Fruit fly (Drosophila melanogaster) whole organism, embryonic: Measurements from ENCODE around the gene CG15201.

Experiments
- Abd-B ChIP-seq: fragments of 200-800 bp; sonication (Bioruptor generic); optimal IDR thresholded peaks from 2 replicates; lab custom pipeline; 2018; ENCODE audit warnings: missing biosample characterization, mild to moderate bottlenecking, missing genetic modification characterization, moderate library complexity
- CG10209 ChIP-seq: fragments of 200-800 bp; sonication (Bioruptor generic); optimal IDR thresholded peaks from 3 replicates; lab custom pipeline; 2017; ENCODE audit warnings: missing biosample characterization, mild to moderate bottlenecking, missing genetic modification characterization, missing genetic modification reagents
- CG10366 ChIP-seq: fragments of 200-800 bp; sonication (Bioruptor generic); IDR thresholded peaks from 2 replicates; pipeline ENCODE4 v1.3.6; 2022; ENCODE audit warnings: missing biosample characterization, missing genetic modification characterization
- CG10654 ChIP-seq: fragments of 200-800 bp; sonication (Bioruptor generic); optimal IDR thresholded peaks from 2 replicates; lab custom pipeline; 2016; ENCODE audit warnings: missing biosample characterization, missing genetic modification characterization
- CG11560 ChIP-seq: fragments of 200-800 bp; sonication (Bioruptor generic); IDR thresholded peaks from 3 replicates; pipeline ENCODE4 v1.3.6; 2022; ENCODE audit warnings: missing biosample characterization, missing genetic modification characterization
- CG12391 ChIP-seq: fragments of 200-800 bp; sonication (Bioruptor generic); optimal IDR thresholded peaks from 3 replicates; lab custom pipeline; 2018; ENCODE audit warnings: missing biosample characterization, mild to moderate bottlenecking, missing genetic modification characterization, moderate library complexity
- CG13624 ChIP-seq: fragments of 200-800 bp; sonication (Bioruptor generic); optimal IDR thresholded peaks from 2 replicates; lab custom pipeline; 2016; ENCODE audit warnings: missing biosample characterization, missing genetic modification characterization
- CG14441 ChIP-seq: fragments of 200-800 bp; sonication (Bioruptor generic); IDR thresholded peaks from 2 replicates; pipeline ENCODE4 v1.3.6; 2022; ENCODE audit warnings: missing biosample characterization, missing genetic modification characterization
- CG15514 ChIP-seq: fragments of 200-800 bp; sonication (Bioruptor generic); optimal IDR thresholded peaks from 3 replicates; lab custom pipeline; 2017; ENCODE audit warnings: missing biosample characterization, missing genetic modification characterization, mild to moderate bottlenecking, moderate library complexity, missing genetic modification reagents
- CG2712 ChIP-seq: fragments of 200-800 bp; optimal IDR thresholded peaks from 3 replicates; lab custom pipeline; 2019; ENCODE audit warnings: missing biosample characterization, mild to moderate bottlenecking, missing genetic modification characterization, moderate library complexity
- CG34376 ChIP-seq: fragments of 200-800 bp; sonication (Bioruptor generic); optimal IDR thresholded peaks from 2 replicates; lab custom pipeline; 2018; ENCODE audit warnings: missing biosample characterization, mild to moderate bottlenecking, missing genetic modification characterization
- CG4617 ChIP-seq: fragments of 200-800 bp; sonication (Bioruptor generic); optimal IDR thresholded peaks from 3 replicates; lab custom pipeline; 2016; ENCODE audit warnings: missing biosample characterization, missing genetic modification characterization, borderline replicate concordance
- CG7372 ChIP-seq: fragments of 200-800 bp; sonication (Bioruptor generic); IDR thresholded peaks from 2 replicates; pipeline ENCODE4 v1.3.6; 2022; ENCODE audit warnings: missing biosample characterization, missing genetic modification characterization
- CG7963 ChIP-seq: fragments of 200-800 bp; sonication (Bioruptor generic); IDR thresholded peaks from 3 replicates; pipeline ENCODE4 v1.3.6; 2022; ENCODE audit warnings: missing biosample characterization, missing genetic modification characterization; ENCODE audit not compliant: partially characterized antibody
- CG7987 ChIP-seq: fragments of 200-800 bp; sonication (Bioruptor generic); optimal IDR thresholded peaks from 2 replicates; lab custom pipeline; 2018; ENCODE audit warnings: missing biosample characterization, mild to moderate bottlenecking, missing genetic modification characterization, moderate library complexity
- CG9797 ChIP-seq: fragments of 200-800 bp; sonication (Bioruptor generic); optimal IDR thresholded peaks from 3 replicates; lab custom pipeline; 2018; ENCODE audit warnings: missing biosample characterization, mild to moderate bottlenecking, missing genetic modification characterization
- CoRest ChIP-seq: fragments of 200-800 bp; sonication (Bioruptor generic); optimal IDR thresholded peaks from 3 replicates; lab custom pipeline; 2018; ENCODE audit warnings: missing biosample characterization, mild to moderate bottlenecking, missing genetic modification characterization, moderate library complexity
- Dref ChIP-seq: fragments of 200-800 bp; sonication (Bioruptor generic); IDR thresholded peaks from 2 replicates; pipeline ENCODE4 v1.3.6; 2022; ENCODE audit warnings: missing biosample characterization, missing genetic modification characterization
- E2f1 ChIP-seq: fragments of 200-800 bp; sonication (Bioruptor generic); IDR thresholded peaks from 2 replicates; pipeline ENCODE4 v1.3.6; 2022; ENCODE audit warnings: missing biosample characterization, missing genetic modification characterization
- MBD-R2 ChIP-seq: fragments of 200-800 bp; sonication (Bioruptor generic); IDR thresholded peaks from 2 replicates; pipeline ENCODE4 v1.3.6; 2022; ENCODE audit warnings: missing biosample characterization, missing genetic modification characterization
- MESR4 ChIP-seq: fragments of 200-800 bp; sonication (Bioruptor generic); optimal IDR thresholded peaks from 2 replicates; lab custom pipeline; 2018; ENCODE audit warnings: missing biosample characterization, mild to moderate bottlenecking, missing genetic modification characterization, moderate library complexity
- Opbp ChIP-seq: fragments of 200-800 bp; sonication (Bioruptor generic); IDR thresholded peaks from 3 replicates; pipeline ENCODE4 v1.3.6; 2022; ENCODE audit warnings: missing biosample characterization, missing genetic modification characterization; ENCODE audit not compliant: partially characterized antibody
- Scr ChIP-seq: fragments of 200-800 bp; sonication (Bioruptor generic); IDR thresholded peaks from 2 replicates; pipeline ENCODE4 v1.3.6; 2022; ENCODE audit warnings: missing biosample characterization, missing genetic modification characterization; ENCODE audit not compliant: partially characterized antibody
- dm ChIP-seq: fragments of 200-800 bp; sonication (Bioruptor generic); optimal IDR thresholded peaks from 3 replicates; lab custom pipeline; 2016; ENCODE audit warnings: missing biosample characterization, missing genetic modification characterization
- exex ChIP-seq: fragments of 200-800 bp; sonication (Bioruptor generic); optimal IDR thresholded peaks from 4 replicates; lab custom pipeline; 2018; ENCODE audit warnings: missing biosample characterization, mild to moderate bottlenecking, missing genetic modification characterization, moderate library complexity
- fu2 ChIP-seq: fragments of 200-800 bp; sonication (Bioruptor generic); optimal IDR thresholded peaks from 2 replicates; lab custom pipeline; 2016; ENCODE audit warnings: missing biosample characterization, missing genetic modification characterization
- gem ChIP-seq: fragments of 200-800 bp; sonication (Bioruptor generic); optimal IDR thresholded peaks from 2 replicates; lab custom pipeline; 2019; ENCODE audit warnings: missing biosample characterization, mild to moderate bottlenecking, missing genetic modification characterization, moderate library complexity
- gfzf ChIP-seq: fragments of 200-800 bp; sonication (Bioruptor generic); optimal IDR thresholded peaks from 2 replicates; lab custom pipeline; 2016; ENCODE audit warnings: missing biosample characterization, mild to moderate bottlenecking, missing genetic modification characterization, moderate library complexity
- grau ChIP-seq: fragments of 200-800 bp; optimal IDR thresholded peaks from 3 replicates; lab custom pipeline; 2019; ENCODE audit warnings: missing biosample characterization, mild to moderate bottlenecking, missing genetic modification characterization, moderate library complexity
- ken ChIP-seq: fragments of 200-800 bp; sonication (Bioruptor generic); IDR thresholded peaks from 3 replicates; pipeline ENCODE4 v1.3.6; 2022; ENCODE audit warnings: missing biosample characterization, missing genetic modification characterization
- knrl ChIP-seq: fragments of 200-800 bp; sonication (Bioruptor generic); IDR thresholded peaks from 3 replicates; pipeline ENCODE4 v1.3.6; 2022; ENCODE audit warnings: missing biosample characterization, missing genetic modification characterization; ENCODE audit not compliant: partially characterized antibody
- lab ChIP-seq: fragments of 200-800 bp; sonication (Bioruptor generic); optimal IDR thresholded peaks from 3 replicates; lab custom pipeline; 2017; ENCODE audit warnings: missing biosample characterization, missing genetic modification characterization, mild to moderate bottlenecking, moderate library complexity, missing genetic modification reagents
- lola ChIP-seq, 3 experiments: fragments of >200 bp in 2 of 3; fragments of 200-800 bp in 1 of 3; sonication (Bioruptor generic) in 1 of 3; optimal IDR thresholded peaks; 2 replicates each; lab custom pipeline; 2017 to 2019; ENCODE audit warnings: missing biosample characterization in 3 of 3, missing genetic modification characterization in 3 of 3, mild to moderate bottlenecking in 1 of 3, moderate library complexity in 1 of 3
- nmo ChIP-seq: fragments of 200-800 bp; sonication (Bioruptor generic); optimal IDR thresholded peaks from 2 replicates; lab custom pipeline; 2018; ENCODE audit warnings: missing biosample characterization, mild to moderate bottlenecking, missing genetic modification characterization, moderate library complexity
- oc ChIP-seq: fragments of 200-800 bp; sonication (Bioruptor generic); optimal IDR thresholded peaks from 2 replicates; lab custom pipeline; 2018; ENCODE audit warnings: missing biosample characterization, mild to moderate bottlenecking, missing genetic modification characterization, moderate library complexity
- prd ChIP-seq, 3 experiments: fragments of >200 bp in 2 of 3; fragments of 200-800 bp in 1 of 3; sonication (Bioruptor generic) in 1 of 3; optimal IDR thresholded peaks in 2 of 3; IDR thresholded peaks in 1 of 3; 2 replicates in 2 of 3; 3 replicates in 1 of 3; pipeline versions ENCODE4 v1.3.6 to Lab custom; 2017 to 2022; ENCODE audit warnings: missing biosample characterization in 1 of 3, missing genetic modification characterization in 1 of 3
- row ChIP-seq: fragments of 200-800 bp; sonication (Bioruptor generic); IDR thresholded peaks from 3 replicates; pipeline ENCODE4 v1.3.6; 2022; ENCODE audit warnings: missing biosample characterization, missing genetic modification characterization
- scrt ChIP-seq: fragments of 200-800 bp; sonication (Bioruptor generic); optimal IDR thresholded peaks from 2 replicates; lab custom pipeline; 2018; ENCODE audit warnings: missing biosample characterization, mild to moderate bottlenecking, missing genetic modification characterization, moderate library complexity
- sens ChIP-seq: fragments of 200-800 bp; sonication (Bioruptor generic); peaks from one replicate; lab custom pipeline; 2016; ENCODE audit warnings: missing biosample characterization, missing genetic modification characterization
- so ChIP-seq: fragments of 200-800 bp; sonication (Bioruptor generic); IDR thresholded peaks from 3 replicates; pipeline ENCODE4 v1.3.6; 2022; ENCODE audit warnings: missing biosample characterization, missing genetic modification characterization
- sob ChIP-seq: fragments of 200-800 bp; sonication (Bioruptor generic); IDR thresholded peaks from 2 replicates; pipeline ENCODE4 v1.3.6; 2022; ENCODE audit warnings: missing biosample characterization, missing genetic modification characterization
- ssp ChIP-seq: fragments of 200-800 bp; sonication (Bioruptor generic); IDR thresholded peaks from 2 replicates; pipeline ENCODE4 v1.3.6; 2022; ENCODE audit warnings: missing biosample characterization, missing genetic modification characterization
- unc-4 ChIP-seq: fragments of 200-800 bp; sonication (Bioruptor generic); IDR thresholded peaks from 2 replicates; pipeline ENCODE4 v1.3.6; 2022; ENCODE audit warnings: missing biosample characterization, missing genetic modification characterization; ENCODE audit not compliant: partially characterized antibody
- z ChIP-seq: fragments of 200-800 bp; sonication (Bioruptor generic); IDR thresholded peaks from 3 replicates; pipeline ENCODE4 v1.3.6; 2022; ENCODE audit warnings: missing biosample characterization, missing genetic modification characterization
- zen2 ChIP-seq: fragments of 200-800 bp; sonication (Bioruptor generic); IDR thresholded peaks from 3 replicates; pipeline ENCODE4 v1.3.6; 2022; ENCODE audit warnings: missing biosample characterization, missing genetic modification characterization; ENCODE audit not compliant: partially characterized antibody
- zfh2 ChIP-seq: fragments of 200-800 bp; sonication (Bioruptor generic); optimal IDR thresholded peaks from 2 replicates; lab custom pipeline; 2016; ENCODE audit warnings: missing biosample characterization, missing genetic modification characterization

CG15201 gene

DNA sequence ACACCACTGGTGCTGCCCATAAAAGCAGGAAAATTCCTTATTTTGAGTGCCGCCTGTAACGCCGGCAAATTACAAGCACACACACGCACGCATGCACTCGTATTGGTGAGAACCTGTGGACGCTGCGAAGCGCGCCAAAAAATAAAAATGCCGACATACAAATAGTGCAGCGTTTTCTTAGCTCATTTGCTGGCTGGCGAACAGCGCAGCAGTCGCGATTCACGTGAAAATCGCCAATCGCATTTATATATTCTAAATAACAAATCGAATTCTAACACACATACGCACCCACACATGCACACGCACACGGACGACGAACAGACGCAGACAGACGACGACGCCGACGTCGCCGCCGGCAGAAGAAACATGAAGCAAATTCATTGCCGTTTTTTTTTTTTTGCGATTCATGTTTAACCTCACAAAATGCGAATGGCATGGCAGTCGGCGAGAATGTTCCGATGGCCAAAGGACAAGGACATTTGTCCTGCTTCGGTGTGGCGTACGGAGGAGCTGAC is 3.7 kb downstream of the CG15201 start (continued):
- TF ChIP-seq CG11560 (tag; lab: Robert Waterston, UW) = no peak
- peak; percentile 68 for TF ChIP-seq dm (GFP tag; lab: Kevin White, UChicago)
- TF ChIP-seq scrt = peak; percentile 12
- peak; percentile 18; the same call in 1 of the 3 replicates for TF ChIP-seq row (GFP tag; lab: Robert Waterston, UW)
- 0 out of 2 replicates have a peak, but pooled peaks have one; percentile 15 for TF ChIP-seq E2f1 (GFP tag; lab: Robert Waterston, UW)
- no peak for TF ChIP-seq CG14441 (GFP tag; lab: Robert Waterston, UW)
- TF ChIP-seq CG34376 (GFP tag; lab: Kevin White, UChicago) = no peak
- TF ChIP-seq CG10654 (GFP tag; lab: Kevin White, UChicago) = no peak
- TF ChIP-seq CG10209 (GFP tag; lab: Kevin White, UChicago) = no peak
- peak; percentile 32 for TF ChIP-seq sens (GFP tag; lab: Kevin White, UChicago)
- TF ChIP-seq grau = peak; percentile 83

DNA sequence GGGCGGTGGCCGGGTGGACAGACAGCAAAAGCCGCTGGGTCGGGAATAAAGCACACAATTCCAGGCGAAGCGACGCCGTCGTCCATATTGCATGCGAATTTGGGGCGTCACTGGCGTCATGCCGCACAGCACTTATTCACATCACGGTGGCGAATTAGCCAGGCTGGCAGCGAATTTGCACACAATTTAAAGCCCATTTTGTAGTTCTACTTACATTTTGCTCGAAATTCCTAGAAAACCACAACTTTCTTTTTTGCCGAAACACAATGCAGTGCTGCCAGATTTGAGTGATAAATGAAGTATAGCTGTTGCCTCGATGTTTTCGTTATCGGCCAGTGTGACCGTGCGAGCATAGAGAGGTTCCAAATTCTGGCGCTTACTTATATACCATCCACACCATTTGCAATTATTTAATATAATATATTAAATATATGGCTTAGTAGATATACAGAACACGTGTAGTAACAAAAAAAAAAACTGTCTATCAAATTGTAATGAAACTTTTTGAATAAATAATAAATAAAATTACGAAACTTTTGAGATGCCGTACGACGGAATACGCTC is 4.4 kb downstream of the CG15201 start, which contains the start of gene Ran:
Gene Ran (minus strand): TSS at position 445 of the 564 bp plus-strand sequence.
- TF ChIP-seq CG2712 (tag; lab: Kevin White, UChicago) (peak; percentile 31), ken (GFP tag; lab: Robert Waterston, UW) (no peak), CG7963 (GFP tag; lab: Robert Waterston, UW) (0 out of 3 replicates have a peak, but pooled peaks have one; percentile 42), unc-4 (GFP tag; lab: Robert Waterston, UW) (peak; percentile 33; the same call in 1 of the 2 replicates), gem (tag; lab: Kevin White, UChicago) (peak; percentile 18), CG7372 (GFP tag; lab: Robert Waterston, UW) (no peak), ssp (peak; percentile 98), zen2 (GFP tag; lab: Robert Waterston, UW) (no peak), Dref (GFP tag; lab: Robert Waterston, UW) (peak; percentile 65), Opbp (GFP tag; lab: Robert Waterston, UW) (peak; percentile 41; the same call in 1 of the 3 replicates), knrl (GFP tag; lab: Robert Waterston, UW) (peak; percentile 36; the same call in 1 of the 3 replicates), gfzf (GFP tag; lab: Kevin White, UChicago) (peak; percentile 59), fu2 (GFP tag; lab: Kevin White, UChicago) (no peak), Abd-B (peak; percentile 23), Scr (GFP tag; lab: Robert Waterston, UW) (peak; percentile 43), zfh2 (peak; percentile 16), CG9797 (peak; percentile 42), lola (GFP tag; optimal IDR thresholded peaks at IDR 0.05; lab: Kevin White, UChicago) (peak in 1 of 3 experiments; percentile 42), z (no peak), CG13624 (GFP tag; lab: Kevin White, UChicago) (no peak), nmo (GFP tag; lab: Kevin White, UChicago) (peak; percentile 26), CG10366 (GFP tag; lab: Robert Waterston, UW) (no peak), exex (tag; lab: Kevin White, UChicago) (no peak), prd (optimal IDR thresholded peaks at IDR 0.05; lab: Kevin White, UChicago) (no peak), prd (GFP tag; IDR thresholded peaks at IDR 0.05; lab: Robert Waterston, UW) (0 out of 3 replicates have a peak, but pooled peaks have one; percentile 16), MESR4 (GFP tag; lab: Kevin White, UChicago) (peak; percentile 55), CG7987 (GFP tag; lab: Kevin White, UChicago) (no peak), sob (GFP tag; lab: Robert Waterston, UW) (peak; percentile 43), CG12391 (tag; lab: Kevin White, UChicago) (peak; percentile 25), CG4617 (GFP tag; lab: Kevin White, UChicago) (peak; percentile 15), MBD-R2 (GFP tag; lab: Robert Waterston, UW) (peak; percentile 35), row (GFP tag; lab: Robert Waterston, UW) (peak; percentile 81), lab (GFP tag; lab: Kevin White, UChicago) (peak; percentile 15), oc (tag; lab: Kevin White, UChicago) (no peak), CG15514 (GFP tag; lab: Kevin White, UChicago) (peak; percentile 24), so (GFP tag; lab: Robert Waterston, UW) (0 out of 3 replicates have a peak, but pooled peaks have one; percentile 18), CoRest (tag; lab: Kevin White, UChicago) (no peak)
